Fruit fly (Drosophila melanogaster) whole organism, pupa: Measurements from ENCODE around the gene sls.

Experiments
- CG10348 ChIP-seq: fragments of 200-800 bp; sonication (Bioruptor generic); IDR thresholded peaks from 2 replicates; pipeline ENCODE4 v1.3.6; 2022; ENCODE audit warnings: missing biosample characterization, missing genetic modification characterization
- CG32121 ChIP-seq: fragments of 200-800 bp; sonication (Bioruptor generic); IDR thresholded peaks from 2 replicates; pipeline ENCODE4 v1.3.6; 2022; ENCODE audit warnings: missing biosample characterization, missing genetic modification characterization
- CG4496 ChIP-seq: fragments of 200-800 bp; sonication (Bioruptor generic); IDR thresholded peaks from 3 replicates; pipeline ENCODE4 v1.3.6; 2022; ENCODE audit warnings: missing biosample characterization, missing genetic modification characterization
- CG8159 ChIP-seq: fragments of 200-800 bp; sonication (Bioruptor generic); optimal IDR thresholded peaks from 3 replicates; lab custom pipeline; 2018; ENCODE audit warnings: missing biosample characterization, mild to moderate bottlenecking, missing genetic modification characterization, moderate library complexity
- CG8301 ChIP-seq: fragments of 200-800 bp; sonication (Bioruptor generic); optimal IDR thresholded peaks from 2 replicates; lab custom pipeline; 2018; ENCODE audit warnings: missing biosample characterization, mild to moderate bottlenecking, missing genetic modification characterization
- fd96Ca ChIP-seq: fragments of 200-800 bp; sonication (Bioruptor generic); IDR thresholded peaks from 3 replicates; pipeline ENCODE4 v1.3.6; 2022; ENCODE audit warnings: missing biosample characterization, missing genetic modification characterization

dm6 chr3L:2119002-2119401, 3.6 kb upstream of the sls start:
- no peak for TF ChIP-seq CG32121 (GFP tag; lab: Robert Waterston, UW)
- TF ChIP-seq CG8301 (tag; lab: Kevin White, UChicago): peak; percentile 55
- TF ChIP-seq CG8159: no peak
- peak; percentile 47; the same call in 2 of the 3 replicates for TF ChIP-seq CG4496 (GFP tag; lab: Robert Waterston, UW)
- no peak for TF ChIP-seq CG10348
- TF ChIP-seq fd96Ca (GFP tag; lab: Robert Waterston, UW): 0 out of 3 replicates have a peak, but pooled peaks have one; percentile 47
